Fruit fly (Drosophila melanogaster) whole organism, pupa: ENCODE data around the gene Dif.

Experiments used
- CG12605 ChIP-seq: fragments of 200-800 bp; sonication (Bioruptor generic); IDR thresholded peaks from 2 replicates; pipeline ENCODE4 v1.3.6; 2022; ENCODE audit warnings: missing biosample characterization, missing genetic modification characterization
- CG13204 ChIP-seq: fragments of 200-800 bp; sonication (Bioruptor generic); optimal IDR thresholded peaks from 2 replicates; lab custom pipeline; 2018; ENCODE audit warnings: missing biosample characterization, mild to moderate bottlenecking, missing genetic modification characterization, moderate library complexity
- CG14655 ChIP-seq: fragments of 200-800 bp; sonication (Bioruptor generic); optimal IDR thresholded peaks from 3 replicates; lab custom pipeline; 2017; ENCODE audit warnings: mild to moderate bottlenecking, missing biosample characterization, missing genetic modification reagents, missing genetic modification characterization
- CG15710 ChIP-seq: fragments of 200-800 bp; sonication (Bioruptor generic); optimal IDR thresholded peaks from 2 replicates; lab custom pipeline; 2018; ENCODE audit warnings: missing biosample characterization, mild to moderate bottlenecking, missing genetic modification characterization, moderate library complexity
- CG17806 ChIP-seq: fragments of 200-800 bp; sonication (Bioruptor generic); optimal IDR thresholded peaks from 2 replicates; lab custom pipeline; 2018; ENCODE audit warnings: missing biosample characterization, mild to moderate bottlenecking, missing genetic modification characterization, moderate library complexity
- CG32121 ChIP-seq: fragments of 200-800 bp; sonication (Bioruptor generic); IDR thresholded peaks from 2 replicates; pipeline ENCODE4 v1.3.6; 2022; ENCODE audit warnings: missing biosample characterization, missing genetic modification characterization
- CG34367 ChIP-seq: fragments of 200-800 bp; sonication (Bioruptor generic); optimal IDR thresholded peaks from 2 replicates; lab custom pipeline; 2018; ENCODE audit warnings: missing biosample characterization, mild to moderate bottlenecking, missing genetic modification characterization
- CG8159 ChIP-seq: fragments of 200-800 bp; sonication (Bioruptor generic); optimal IDR thresholded peaks from 3 replicates; lab custom pipeline; 2018; ENCODE audit warnings: missing biosample characterization, mild to moderate bottlenecking, missing genetic modification characterization, moderate library complexity
- CG8301 ChIP-seq: fragments of 200-800 bp; sonication (Bioruptor generic); optimal IDR thresholded peaks from 2 replicates; lab custom pipeline; 2018; ENCODE audit warnings: missing biosample characterization, mild to moderate bottlenecking, missing genetic modification characterization
- CG9948 ChIP-seq: fragments of 200-800 bp; sonication (Bioruptor generic); optimal IDR thresholded peaks from 2 replicates; lab custom pipeline; 2018; ENCODE audit warnings: missing biosample characterization, mild to moderate bottlenecking, missing genetic modification characterization, moderate library complexity
- D1 ChIP-seq: fragments of 200-800 bp; sonication (Bioruptor generic); optimal IDR thresholded peaks from 2 replicates; lab custom pipeline; 2018; ENCODE audit warnings: missing biosample characterization, mild to moderate bottlenecking, missing genetic modification characterization, moderate library complexity
- EcR ChIP-seq: fragments of 200-800 bp; sonication (Bioruptor generic); optimal IDR thresholded peaks from 3 replicates; lab custom pipeline; 2019; ENCODE audit warnings: missing biosample characterization, missing genetic modification characterization, mild to moderate bottlenecking, moderate library complexity, missing genetic modification reagents
- Ets98B ChIP-seq: fragments of 200-800 bp; sonication (Bioruptor generic); IDR thresholded peaks from 2 replicates; pipeline ENCODE4 v1.3.6; 2022; ENCODE audit warnings: missing biosample characterization, missing genetic modification characterization
- Pif1A ChIP-seq: fragments of 200-800 bp; sonication (Bioruptor generic); optimal IDR thresholded peaks from 3 replicates; lab custom pipeline; 2016; ENCODE audit warnings: missing biosample characterization, missing genetic modification characterization
- Pif1B ChIP-seq: fragments of 200-800 bp; sonication (Bioruptor generic); optimal IDR thresholded peaks from 3 replicates; lab custom pipeline; 2016; ENCODE audit warnings: missing biosample characterization, missing genetic modification characterization
- Snoo ChIP-seq: fragments of 200-800 bp; sonication (Bioruptor generic); optimal IDR thresholded peaks from 3 replicates; lab custom pipeline; 2017; ENCODE audit warnings: missing biosample characterization, mild to moderate bottlenecking, missing genetic modification characterization, inconsistent platforms
- fd96Ca ChIP-seq: fragments of 200-800 bp; sonication (Bioruptor generic); IDR thresholded peaks from 3 replicates; pipeline ENCODE4 v1.3.6; 2022; ENCODE audit warnings: missing biosample characterization, missing genetic modification characterization
- gl ChIP-seq: fragments of 200-800 bp; sonication (Bioruptor generic); optimal IDR thresholded peaks from 2 replicates; lab custom pipeline; 2018; ENCODE audit warnings: missing biosample characterization, mild to moderate bottlenecking, missing genetic modification characterization
- rn ChIP-seq: fragments of 200-800 bp; sonication (Bioruptor generic); IDR thresholded peaks from 2 replicates; pipeline ENCODE4 v1.3.6; 2022; ENCODE audit warnings: missing biosample characterization, missing genetic modification characterization

Dif gene

DNA sequence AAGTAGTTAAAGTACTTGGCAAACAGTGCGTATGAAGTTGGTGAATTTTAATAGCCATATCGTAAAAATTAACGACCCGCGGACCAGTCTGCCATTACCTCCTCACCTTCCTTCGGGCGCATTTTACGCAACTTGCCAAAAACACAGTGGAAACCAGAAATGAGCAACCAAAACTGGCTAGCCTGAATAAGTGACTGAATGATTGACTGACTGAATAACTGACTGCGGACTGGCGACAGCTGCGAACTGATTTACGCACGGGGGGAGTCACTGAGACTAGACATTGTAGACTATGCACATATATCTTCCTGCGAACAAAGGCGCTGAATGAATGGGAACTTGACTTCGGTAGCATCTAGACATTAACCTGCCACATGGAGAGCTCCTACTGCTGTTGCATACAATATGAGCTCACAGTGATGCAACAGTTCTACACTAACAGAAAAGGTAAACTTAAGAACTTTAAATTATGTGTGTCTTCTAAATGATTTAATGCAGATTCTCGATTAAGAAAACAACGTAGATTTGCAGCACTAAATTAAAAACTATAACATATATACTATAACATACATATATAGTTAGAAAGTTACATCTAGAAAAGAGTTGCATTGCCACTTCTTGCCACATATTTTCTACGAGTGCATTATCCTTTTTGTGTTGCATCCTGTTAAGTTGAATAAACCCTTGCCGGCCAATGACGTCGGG, 56.9 kb downstream of the Dif start:
- peak; percentile 26 for TF ChIP-seq CG9948
- TF ChIP-seq EcR = peak; percentile 72
- TF ChIP-seq CG14655 (GFP tag; lab: Kevin White, UChicago) = peak; percentile 33
- peak; percentile 30 for TF ChIP-seq CG8159 (tag; lab: Kevin White, UChicago)
- no peak for TF ChIP-seq Ets98B (GFP tag; lab: Robert Waterston, UW)
- TF ChIP-seq CG8301 (tag; lab: Kevin White, UChicago) = peak; percentile 25
- TF ChIP-seq gl (tag; lab: Kevin White, UChicago) = no peak
- peak; percentile 32 for TF ChIP-seq CG17806

DNA sequence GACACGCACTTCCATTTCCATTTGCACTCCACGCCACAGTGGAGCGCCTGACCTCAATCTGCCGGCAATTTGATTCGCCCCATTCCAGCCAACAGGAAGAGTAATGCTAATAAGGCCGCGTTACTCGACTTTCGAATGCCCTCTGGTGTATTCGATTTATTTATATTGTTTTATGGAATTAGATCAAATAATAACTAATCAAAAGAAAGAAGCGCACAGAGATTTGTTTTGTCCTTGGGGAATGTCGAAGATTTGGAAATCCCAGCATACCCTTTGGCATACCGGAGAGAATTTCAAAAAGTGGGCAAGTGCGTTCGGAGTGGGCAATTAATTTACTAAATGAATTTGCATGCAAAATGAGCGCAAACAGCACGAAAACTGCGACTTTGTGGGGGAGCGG, 58.1 kb downstream of the Dif start:
- TF ChIP-seq Ets98B (GFP tag; lab: Robert Waterston, UW) (no peak; the same call in 1 of the 2 replicates), CG15710 (tag; lab: Kevin White, UChicago) (no peak), CG9948 (no peak), CG32121 (GFP tag; lab: Robert Waterston, UW) (peak; percentile 25; the same call in 1 of the 2 replicates), Snoo (tag; lab: Kevin White, UChicago) (no peak), gl (tag; lab: Kevin White, UChicago) (no peak), fd96Ca (GFP tag; lab: Robert Waterston, UW) (no peak), rn (GFP tag; lab: Robert Waterston, UW) (0 out of 2 replicates have a peak, but pooled peaks have one; percentile 34), CG14655 (GFP tag; lab: Kevin White, UChicago) (no peak), Pif1B (peak; percentile 12), CG17806 (peak; percentile 9), CG13204 (no peak), D1 (tag; lab: Kevin White, UChicago) (no peak), CG12605 (GFP tag; lab: Robert Waterston, UW) (no peak), CG34367 (tag; lab: Kevin White, UChicago) (no peak), Pif1A (GFP tag; lab: Kevin White, UChicago) (peak; percentile 33)

DNA sequence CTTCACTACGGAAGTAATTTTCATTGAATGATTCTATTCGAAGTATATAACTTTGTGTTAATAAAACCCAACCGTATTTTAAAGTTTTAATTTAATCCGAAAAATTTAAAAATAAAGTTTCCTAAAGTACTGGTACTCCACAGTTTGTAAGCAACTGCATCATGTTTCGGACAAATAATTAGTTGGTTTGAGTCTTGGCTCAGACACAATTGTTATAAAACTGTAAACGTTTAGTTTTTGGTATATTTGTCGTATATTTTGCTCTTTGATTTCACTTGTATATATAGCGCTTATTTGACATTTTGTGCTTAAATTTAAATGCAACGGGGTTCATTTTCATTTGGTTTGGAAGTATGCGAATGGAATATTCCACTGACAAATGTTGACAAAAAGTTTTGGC, 64.5 kb downstream of the Dif start:
- TF ChIP-seq CG15710 (tag; lab: Kevin White, UChicago) (no peak), D1 (tag; lab: Kevin White, UChicago) (peak; percentile 72)
